Worm (Caenorhabditis elegans) whole organism, early embryonic: Measurements from ENCODE around the gene ZK1240.9.

Source experiments
- B0310.2 ChIP-seq: sonication (generic microtip); optimal IDR thresholded peaks from 2 replicates; lab custom pipeline; 2016; ENCODE audit warnings: mild to moderate bottlenecking, missing genetic modification characterization, missing compliant biosample characterization
- F13C5.2 ChIP-seq: sonication (generic microtip); optimal IDR thresholded peaks from 2 replicates; lab custom pipeline; 2017; ENCODE audit warnings: mild to moderate bottlenecking, missing genetic modification characterization, inconsistent platforms, missing compliant biosample characterization
- aly-1 ChIP-seq: sonication (generic microtip); optimal IDR thresholded peaks from 2 replicates; lab custom pipeline; 2016; ENCODE audit warnings: missing genetic modification characterization, missing compliant biosample characterization
- ama-1 ChIP-seq: fragments of 150-350 bp; optimal IDR thresholded peaks from 2 replicates; lab custom pipeline; 2014
- ceh-13 ChIP-seq: fragments of 200-800 bp; sonication (Bioruptor generic); optimal IDR thresholded peaks from 2 replicates; lab custom pipeline; 2018; ENCODE audit warnings: mild to moderate bottlenecking, missing genetic modification characterization, missing compliant biosample characterization
- ceh-36 ChIP-seq: sonication (generic microtip); optimal IDR thresholded peaks from 2 replicates; lab custom pipeline; 2016; ENCODE audit warnings: missing genetic modification characterization, inconsistent platforms, missing compliant biosample characterization
- ets-7 ChIP-seq: sonication (generic microtip); optimal IDR thresholded peaks from 2 replicates; lab custom pipeline; 2016; ENCODE audit warnings: missing genotype, missing genetic modification characterization, missing compliant biosample characterization
- flt-1 ChIP-seq: fragments of 200-800 bp; sonication (Bioruptor generic); IDR thresholded peaks from 2 replicates; pipeline ENCODE4 v1.3.6; 2022; ENCODE audit warnings: missing genetic modification characterization, missing compliant biosample characterization
- hmbx-1 ChIP-seq: sonication (generic microtip); optimal IDR thresholded peaks from 2 replicates; lab custom pipeline; 2016; ENCODE audit warnings: mild to moderate bottlenecking, missing genetic modification characterization, missing compliant biosample characterization
- hmg-4 ChIP-seq: fragments of 200-800 bp; sonication (Bioruptor generic); optimal IDR thresholded peaks from 2 replicates; lab custom pipeline; 2018; ENCODE audit warnings: mild to moderate bottlenecking, missing genetic modification characterization, missing compliant biosample characterization
- hnd-1 ChIP-seq: sonication (generic microtip); optimal IDR thresholded peaks from 2 replicates; lab custom pipeline; 2016; ENCODE audit warnings: missing genetic modification characterization, missing compliant biosample characterization
- pes-1 ChIP-seq: fragments of 200-800 bp; sonication (Bioruptor generic); IDR thresholded peaks from 2 replicates; pipeline ENCODE4 v1.3.6; 2022; ENCODE audit warnings: missing genetic modification reagents, missing genetic modification characterization, missing compliant biosample characterization
- scrt-1 ChIP-seq: fragments of 200-800 bp; sonication (Bioruptor generic); IDR thresholded peaks from 2 replicates; pipeline ENCODE4 v1.3.6; 2022; ENCODE audit warnings: missing genetic modification characterization, missing compliant biosample characterization
- sea-1 ChIP-seq: fragments of 200-800 bp; sonication (Bioruptor generic); conservative IDR thresholded peaks from 2 replicates; pipeline ENCODE4 v1.3.6; 2022; ENCODE audit warnings: missing genetic modification characterization, missing compliant biosample characterization
- tbx-11 ChIP-seq: fragments of 200-800 bp; sonication (Bioruptor generic); IDR thresholded peaks from 2 replicates; pipeline ENCODE4 v1.3.6; 2022; ENCODE audit warnings: missing genetic modification characterization, missing compliant biosample characterization
- tbx-37 ChIP-seq: fragments of 200-800 bp; sonication (Bioruptor generic); conservative IDR thresholded peaks from 2 replicates; pipeline ENCODE4 v1.3.6; 2022; ENCODE audit warnings: missing genetic modification reagents, missing genetic modification characterization, missing compliant biosample characterization
- tra-4 ChIP-seq: sonication (generic microtip); optimal IDR thresholded peaks from 2 replicates; lab custom pipeline; 2017; ENCODE audit warnings: missing genetic modification characterization, missing compliant biosample characterization

ZK1240.9 gene

ce11 chrII:2288798-2289197 lies 29.2 kb upstream of the ZK1240.9 start, which contains the start of the genes K09F6.10 and K09F6.13:
Gene K09F6.10, minus strand, starts transcription at chrII:2288883.
Gene K09F6.13, plus strand, starts transcription at chrII:2289114.
- TF ChIP-seq hnd-1 (tag; lab: Kevin White, UChicago), result no peak
- TF ChIP-seq pes-1, result no peak
- TF ChIP-seq F13C5.2, result no peak
- no peak for TF ChIP-seq ama-1
- no peak for TF ChIP-seq aly-1 (tag; lab: Kevin White, UChicago)
- no peak for TF ChIP-seq ceh-36 (tag; lab: Kevin White, UChicago)
- no peak for TF ChIP-seq sea-1 (GFP tag; lab: Robert Waterston, UW)

ce11 chrII:2289441-2289840 lies 28.5 kb upstream of the ZK1240.9 start:
- no peak for TF ChIP-seq tbx-37
- no peak for TF ChIP-seq ets-7 (tag; lab: Kevin White, UChicago)
- TF ChIP-seq scrt-1, result no peak
- TF ChIP-seq hmbx-1, result no peak
- no peak for TF ChIP-seq tbx-11 (GFP tag; lab: Robert Waterston, UW)
- no peak for TF ChIP-seq ceh-13 (GFP tag; lab: Kevin White, UChicago)
- no peak for TF ChIP-seq ceh-36 (tag; lab: Kevin White, UChicago)
- no peak for TF ChIP-seq B0310.2 (tag; lab: Kevin White, UChicago)
- no peak for TF ChIP-seq aly-1 (tag; lab: Kevin White, UChicago)
- no peak for TF ChIP-seq tra-4 (tag; lab: Kevin White, UChicago)
- no peak for TF ChIP-seq hmg-4 (GFP tag; lab: Kevin White, UChicago)
- TF ChIP-seq hnd-1 (tag; lab: Kevin White, UChicago), result no peak
- no peak for TF ChIP-seq pes-1
- no peak for TF ChIP-seq F13C5.2
- TF ChIP-seq flt-1 (GFP tag; lab: Robert Waterston, UW), result no peak
- TF ChIP-seq sea-1 (GFP tag; lab: Robert Waterston, UW), result no peak
- TF ChIP-seq ama-1, result no peak

DNA sequence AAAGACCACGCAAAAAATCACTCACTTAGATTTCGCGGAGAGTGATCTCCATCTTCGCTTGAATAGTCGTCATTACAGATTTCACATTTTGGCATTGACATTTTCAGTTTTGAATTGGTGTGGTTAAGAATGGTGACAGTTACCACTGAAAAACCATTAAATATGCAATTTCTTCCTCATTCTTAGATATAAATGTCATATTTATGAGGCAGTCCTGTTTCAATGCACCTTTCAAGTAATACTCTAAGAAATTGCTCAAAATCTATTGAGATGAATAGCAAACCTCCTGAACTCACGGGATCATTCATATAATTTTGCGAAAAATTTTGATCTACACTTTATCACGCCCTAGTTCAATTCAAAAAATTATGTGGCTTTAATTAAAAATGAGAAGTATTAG lies 26.0 kb upstream of the ZK1240.9 start, which contains the start of gene K09F6.7:
K09F6.7 (minus strand) TSS at position 101 of the 400 bp plus-strand sequence.
- no peak for TF ChIP-seq tra-4 (tag; lab: Kevin White, UChicago)
- TF ChIP-seq tbx-11 (GFP tag; lab: Robert Waterston, UW), result no peak
- TF ChIP-seq hmbx-1, result no peak
- TF ChIP-seq ceh-13 (GFP tag; lab: Kevin White, UChicago), result no peak
- TF ChIP-seq F13C5.2, result no peak
- TF ChIP-seq scrt-1, result no peak
- TF ChIP-seq hnd-1 (tag; lab: Kevin White, UChicago), result no peak
- no peak for TF ChIP-seq ama-1
- no peak for TF ChIP-seq tbx-37
- TF ChIP-seq aly-1 (tag; lab: Kevin White, UChicago), result no peak
- TF ChIP-seq ceh-36 (tag; lab: Kevin White, UChicago), result no peak
- TF ChIP-seq pes-1, result no peak
- TF ChIP-seq B0310.2 (tag; lab: Kevin White, UChicago), result no peak
- TF ChIP-seq hmg-4 (GFP tag; lab: Kevin White, UChicago), result no peak

DNA sequence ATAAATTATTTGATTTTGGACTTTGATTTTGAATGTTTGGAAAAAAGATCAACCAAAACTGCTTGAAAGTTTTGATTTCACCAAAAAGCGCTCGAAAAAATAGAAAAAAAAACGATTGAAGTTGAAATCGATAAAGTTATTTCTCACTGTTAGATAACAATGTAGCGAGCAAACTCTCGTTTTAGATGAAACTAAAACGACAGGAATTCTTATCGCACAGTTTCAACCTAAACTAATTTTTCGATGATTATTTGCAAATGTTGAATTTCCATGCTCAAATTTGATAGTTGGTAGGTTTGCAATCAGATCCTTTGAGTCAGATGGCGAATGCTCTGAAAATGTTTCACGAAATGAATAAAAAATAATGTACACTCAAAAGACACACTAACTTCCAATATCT lies 25.4 kb upstream of the ZK1240.9 start:
- no peak for TF ChIP-seq ama-1
- TF ChIP-seq flt-1 (GFP tag; lab: Robert Waterston, UW), result no peak
- no peak for TF ChIP-seq B0310.2 (tag; lab: Kevin White, UChicago)

ce11 chrII:2295817-2296315 lies 22.1 kb upstream of the ZK1240.9 start, which contains the start of gene fbxc-25:
Gene fbxc-25, minus strand, starts transcription at chrII:2296265.
- no peak for TF ChIP-seq hnd-1 (tag; lab: Kevin White, UChicago)
- no peak for TF ChIP-seq tra-4 (tag; lab: Kevin White, UChicago)
- no peak for TF ChIP-seq ceh-36 (tag; lab: Kevin White, UChicago)
- TF ChIP-seq hmbx-1, result no peak
- no peak for TF ChIP-seq ceh-13 (GFP tag; lab: Kevin White, UChicago)
- TF ChIP-seq ets-7 (tag; lab: Kevin White, UChicago), result no peak

DNA sequence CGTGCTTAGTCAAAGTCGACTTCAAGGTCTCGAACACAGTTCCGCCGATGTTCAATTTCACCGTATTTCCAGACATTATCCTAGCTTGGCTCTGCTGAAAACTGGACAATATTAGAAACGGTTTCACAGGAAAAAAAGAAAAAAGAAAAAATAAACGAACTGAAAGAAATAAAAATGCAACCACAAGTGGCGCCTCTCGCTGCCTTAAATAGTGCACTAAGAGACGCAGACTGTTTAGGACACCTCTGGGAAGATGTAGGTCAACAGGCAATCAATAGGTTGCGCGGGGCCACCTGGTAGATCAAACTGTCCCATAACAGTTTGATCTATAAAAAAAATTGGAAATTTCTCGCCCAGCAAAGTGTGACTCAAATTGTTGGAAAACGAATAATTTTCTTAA lies 19.2 kb upstream of the ZK1240.9 start, which contains the start of gene B0281.4:
B0281.4 (minus strand) TSS at position 101 of the 400 bp plus-strand sequence.
- TF ChIP-seq hmbx-1 (no peak), tra-4 (tag; lab: Kevin White, UChicago) (no peak), aly-1 (tag; lab: Kevin White, UChicago) (no peak), ceh-13 (GFP tag; lab: Kevin White, UChicago) (no peak), hnd-1 (tag; lab: Kevin White, UChicago) (no peak), tbx-11 (GFP tag; lab: Robert Waterston, UW) (no peak), ets-7 (tag; lab: Kevin White, UChicago) (no peak), flt-1 (GFP tag; lab: Robert Waterston, UW) (no peak), sea-1 (GFP tag; lab: Robert Waterston, UW) (no peak)

DNA sequence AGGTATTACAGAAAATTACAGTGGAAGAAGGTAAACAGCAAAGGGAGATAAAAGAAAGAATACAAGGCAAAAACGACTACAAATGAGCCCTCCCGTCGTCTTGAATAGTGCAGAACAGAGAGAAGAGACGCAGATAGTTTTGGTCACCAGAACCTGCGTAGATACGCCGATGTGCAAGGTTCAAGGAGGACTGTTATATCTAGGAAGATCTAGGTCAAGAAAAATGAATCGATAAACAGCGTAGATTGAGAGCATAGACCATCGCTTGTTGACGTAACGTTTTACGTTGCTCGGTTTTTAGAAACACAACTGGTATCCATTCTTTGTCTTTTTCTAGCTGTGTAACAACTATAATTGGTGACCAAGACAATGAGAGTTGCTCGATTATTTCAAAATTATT lies 17.1 kb upstream of the ZK1240.9 start, which contains the start of gene B0281.5:
B0281.5 (minus strand) TSS at position 101 of the 400 bp plus-strand sequence.
- no peak for TF ChIP-seq ama-1
- TF ChIP-seq ets-7 (tag; lab: Kevin White, UChicago), result no peak
- no peak for TF ChIP-seq aly-1 (tag; lab: Kevin White, UChicago)
- TF ChIP-seq ceh-36 (tag; lab: Kevin White, UChicago), result no peak
- no peak for TF ChIP-seq sea-1 (GFP tag; lab: Robert Waterston, UW)
- TF ChIP-seq hmg-4 (GFP tag; lab: Kevin White, UChicago), result no peak
- TF ChIP-seq tra-4 (tag; lab: Kevin White, UChicago), result no peak
- no peak for TF ChIP-seq hnd-1 (tag; lab: Kevin White, UChicago)
- no peak for TF ChIP-seq pes-1
- TF ChIP-seq scrt-1, result no peak
- no peak for TF ChIP-seq hmbx-1
- no peak for TF ChIP-seq B0310.2 (tag; lab: Kevin White, UChicago)
- no peak for TF ChIP-seq flt-1 (GFP tag; lab: Robert Waterston, UW)
- TF ChIP-seq tbx-11 (GFP tag; lab: Robert Waterston, UW), result no peak

DNA sequence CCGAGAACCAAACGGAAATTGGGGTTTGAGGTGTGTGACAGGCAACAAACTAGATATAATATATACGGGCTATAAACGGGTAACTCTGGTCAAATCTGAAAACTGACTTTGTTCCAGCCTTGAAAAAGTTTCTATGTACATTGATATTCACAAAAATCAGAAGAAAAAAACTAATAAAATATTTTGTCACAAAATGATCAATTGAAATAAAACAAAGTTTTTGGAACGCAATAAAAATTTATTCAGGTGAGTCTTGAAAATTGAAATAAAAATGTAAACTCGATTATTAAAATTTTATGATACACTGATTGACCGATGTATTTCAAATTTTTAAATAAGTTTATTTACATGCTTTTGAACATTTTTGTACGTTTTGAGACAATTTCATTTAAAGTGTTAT lies 15.7 kb upstream of the ZK1240.9 start, which contains the start of gene B0281.6:
B0281.6 (minus strand) TSS at position 101 of the 400 bp plus-strand sequence.
- TF ChIP-seq pes-1 (no peak), B0310.2 (tag; lab: Kevin White, UChicago) (no peak), ceh-13 (GFP tag; lab: Kevin White, UChicago) (no peak), ama-1 (no peak), sea-1 (GFP tag; lab: Robert Waterston, UW) (no peak), hmg-4 (GFP tag; lab: Kevin White, UChicago) (no peak), F13C5.2 (no peak), tbx-37 (no peak), ceh-36 (tag; lab: Kevin White, UChicago) (no peak)
